Fruit fly (Drosophila melanogaster) whole organism, embryonic: ENCODE data around the gene Rbp1-like.

Experiments used
- Adf1 ChIP-seq: fragments of 200-800 bp; sonication (Bioruptor generic); IDR thresholded peaks from 2 replicates; pipeline ENCODE4 v1.3.6; 2022; ENCODE audit warnings: missing biosample characterization, missing genetic modification characterization
- Atf6 ChIP-seq: fragments of 200-800 bp; sonication (Bioruptor generic); IDR thresholded peaks from 2 replicates; pipeline ENCODE4 v1.3.6; 2022; ENCODE audit warnings: missing biosample characterization, missing genetic modification characterization
- Bteb2 ChIP-seq: fragments of 200-800 bp; sonication (Bioruptor generic); optimal IDR thresholded peaks from 2 replicates; lab custom pipeline; 2016; ENCODE audit warnings: missing biosample characterization, missing genetic modification characterization
- CG10543 ChIP-seq: fragments of 200-800 bp; sonication (Bioruptor generic); optimal IDR thresholded peaks from 3 replicates; lab custom pipeline; 2017; ENCODE audit warnings: missing biosample characterization, mild to moderate bottlenecking, missing genetic modification characterization, moderate library complexity
- CG12219 ChIP-seq: fragments of 200-800 bp; sonication (Bioruptor generic); optimal IDR thresholded peaks from 3 replicates; lab custom pipeline; 2018; ENCODE audit warnings: missing biosample characterization, mild to moderate bottlenecking, missing genetic modification characterization
- CG12299 ChIP-seq: fragments of 200-800 bp; sonication (Bioruptor generic); optimal IDR thresholded peaks from 2 replicates; lab custom pipeline; 2018; ENCODE audit warnings: missing biosample characterization, mild to moderate bottlenecking, missing genetic modification characterization
- CG13424 ChIP-seq: fragments of 200-800 bp; sonication (Bioruptor generic); optimal IDR thresholded peaks from 2 replicates; lab custom pipeline; 2019; ENCODE audit warnings: missing biosample characterization, mild to moderate bottlenecking, missing genetic modification characterization, moderate library complexity
- CG14667 ChIP-seq: fragments of 200-800 bp; sonication (Bioruptor generic); IDR thresholded peaks from 2 replicates; pipeline ENCODE4 v1.3.6; 2022; ENCODE audit warnings: missing biosample characterization, missing genetic modification characterization
- CG14860 ChIP-seq: fragments of 200-800 bp; sonication (Bioruptor generic); IDR thresholded peaks from 3 replicates; pipeline ENCODE4 v1.3.6; 2022; ENCODE audit warnings: missing biosample characterization, missing genetic modification characterization; ENCODE audit not compliant: partially characterized antibody
- CG15269 ChIP-seq: fragments of 200-800 bp; sonication (Bioruptor generic); optimal IDR thresholded peaks from 2 replicates; lab custom pipeline; 2018; ENCODE audit warnings: missing biosample characterization, mild to moderate bottlenecking, missing genetic modification characterization, moderate library complexity
- CG15696 ChIP-seq: fragments of 200-800 bp; sonication (Bioruptor generic); optimal IDR thresholded peaks from 2 replicates; lab custom pipeline; 2019; ENCODE audit warnings: missing biosample characterization, mild to moderate bottlenecking, missing genetic modification characterization, moderate library complexity
- CG1602 ChIP-seq: fragments of 200-800 bp; sonication (Bioruptor generic); optimal IDR thresholded peaks from 3 replicates; lab custom pipeline; 2016; ENCODE audit warnings: missing biosample characterization, missing genetic modification characterization
- CG17359 ChIP-seq: fragments of 200-800 bp; sonication (Bioruptor generic); optimal IDR thresholded peaks from 3 replicates; lab custom pipeline; 2018; ENCODE audit warnings: missing biosample characterization, mild to moderate bottlenecking, missing genetic modification characterization, moderate library complexity
- CG17361 ChIP-seq: fragments of 200-800 bp; sonication (Bioruptor generic); IDR thresholded peaks from 3 replicates; pipeline ENCODE4 v1.3.6; 2022; ENCODE audit warnings: missing biosample characterization, missing genetic modification characterization
- CG17912 ChIP-seq: fragments of 200-800 bp; sonication (Bioruptor generic); optimal IDR thresholded peaks from 2 replicates; lab custom pipeline; 2018; ENCODE audit warnings: missing biosample characterization, mild to moderate bottlenecking, missing genetic modification characterization
- CG18764 ChIP-seq: fragments of 200-800 bp; sonication (Bioruptor generic); optimal IDR thresholded peaks from 3 replicates; lab custom pipeline; 2016; ENCODE audit warnings: missing biosample characterization, missing genetic modification characterization
- CG3065 ChIP-seq: fragments of 200-800 bp; sonication (Bioruptor generic); optimal IDR thresholded peaks from 2 replicates; lab custom pipeline; 2016; ENCODE audit warnings: missing biosample characterization, missing genetic modification characterization
- CG3281 ChIP-seq: fragments of 200-800 bp; sonication (Bioruptor generic); optimal IDR thresholded peaks from 3 replicates; lab custom pipeline; 2017; ENCODE audit warnings: missing biosample characterization, mild to moderate bottlenecking, missing genetic modification characterization
- CG7963 ChIP-seq: fragments of 200-800 bp; sonication (Bioruptor generic); IDR thresholded peaks from 3 replicates; pipeline ENCODE4 v1.3.6; 2022; ENCODE audit warnings: missing biosample characterization, missing genetic modification characterization; ENCODE audit not compliant: partially characterized antibody
- CG8765 ChIP-seq: fragments of 200-800 bp; sonication (Bioruptor generic); IDR thresholded peaks from 2 replicates; pipeline ENCODE4 v1.3.6; 2022; ENCODE audit warnings: missing biosample characterization, missing genetic modification characterization
- CG9437 ChIP-seq: fragments of 200-800 bp; sonication (Bioruptor generic); optimal IDR thresholded peaks from 2 replicates; lab custom pipeline; 2018; ENCODE audit warnings: missing biosample characterization, mild to moderate bottlenecking, missing genetic modification characterization
- CG9727 ChIP-seq: fragments of 200-800 bp; sonication (Bioruptor generic); optimal IDR thresholded peaks from 3 replicates; lab custom pipeline; 2017; ENCODE audit warnings: missing biosample characterization, mild to moderate bottlenecking, missing genetic modification characterization
- CG9932 ChIP-seq: fragments of 200-800 bp; sonication (Bioruptor generic); IDR thresholded peaks from 2 replicates; pipeline ENCODE4 v1.3.6; 2022; ENCODE audit warnings: missing biosample characterization, missing genetic modification characterization
- Dbx ChIP-seq: fragments of 200-800 bp; sonication (Bioruptor generic); IDR thresholded peaks from 3 replicates; pipeline ENCODE4 v1.3.6; 2022; ENCODE audit warnings: missing biosample characterization, missing genetic modification characterization
- Dfd ChIP-seq, 2 experiments: fragments of >200 bp; optimal IDR thresholded peaks; 2 replicates each; lab custom pipeline; 2017; ENCODE audit warnings: missing biosample characterization in 2 of 2, missing genetic modification characterization in 2 of 2
- Dip2 ChIP-seq: fragments of 200-800 bp; sonication (Bioruptor generic); IDR thresholded peaks from 2 replicates; pipeline ENCODE4 v1.3.6; 2022; ENCODE audit warnings: missing biosample characterization, missing genetic modification characterization
- Dp ChIP-seq: fragments of 200-800 bp; sonication (Bioruptor generic); optimal IDR thresholded peaks from 2 replicates; lab custom pipeline; 2018; ENCODE audit warnings: missing biosample characterization, mild to moderate bottlenecking, missing genetic modification characterization, moderate library complexity
- Gug ChIP-seq: fragments of 200-800 bp; sonication (Bioruptor generic); IDR thresholded peaks from 4 replicates; pipeline ENCODE4 v1.3.6; 2022; ENCODE audit warnings: missing biosample characterization, missing genetic modification characterization
- MBD-R2 ChIP-seq: fragments of 200-800 bp; sonication (Bioruptor generic); IDR thresholded peaks from 2 replicates; pipeline ENCODE4 v1.3.6; 2022; ENCODE audit warnings: missing biosample characterization, missing genetic modification characterization
- Nf-YA ChIP-seq: fragments of 200-800 bp; sonication (Bioruptor generic); IDR thresholded peaks from 2 replicates; pipeline ENCODE4 v1.3.6; 2022; ENCODE audit warnings: missing biosample characterization, missing genetic modification characterization
- Nf-YC ChIP-seq: fragments of 200-800 bp; optimal IDR thresholded peaks from 3 replicates; lab custom pipeline; 2019; ENCODE audit warnings: missing biosample characterization, mild to moderate bottlenecking, missing genetic modification characterization, moderate library complexity
- Rx ChIP-seq: fragments of 200-800 bp; sonication (Bioruptor generic); IDR thresholded peaks from 2 replicates; pipeline ENCODE4 v1.3.6; 2022; ENCODE audit warnings: missing biosample characterization, missing genetic modification characterization
- al ChIP-seq: fragments of 200-800 bp; sonication (Bioruptor generic); IDR thresholded peaks from 2 replicates; pipeline ENCODE4 v1.3.6; 2022; ENCODE audit warnings: missing biosample characterization, missing genetic modification characterization
- aop ChIP-seq: fragments of 200-800 bp; sonication (Bioruptor generic); IDR thresholded peaks from 2 replicates; pipeline ENCODE4 v1.3.6; 2022; ENCODE audit warnings: missing biosample characterization, missing genetic modification characterization
- cad ChIP-seq: fragments of >200 bp; optimal IDR thresholded peaks from 2 replicates; lab custom pipeline; 2017; ENCODE audit warnings: missing biosample characterization, missing genetic modification characterization
- crol ChIP-seq: fragments of 200-800 bp; sonication (Bioruptor generic); IDR thresholded peaks from 2 replicates; pipeline ENCODE4 v1.3.6; 2022; ENCODE audit warnings: missing biosample characterization, missing genetic modification characterization
- dimm ChIP-seq: fragments of 200-800 bp; sonication (Bioruptor generic); IDR thresholded peaks from 2 replicates; pipeline ENCODE4 v1.3.6; 2022; ENCODE audit warnings: missing biosample characterization, missing genetic modification characterization
- dmrt99B ChIP-seq: fragments of 200-800 bp; sonication (Bioruptor generic); optimal IDR thresholded peaks from 2 replicates; lab custom pipeline; 2018; ENCODE audit warnings: missing biosample characterization, mild to moderate bottlenecking, missing genetic modification characterization, moderate library complexity
- h ChIP-seq: fragments of >200 bp; optimal IDR thresholded peaks from 2 replicates; lab custom pipeline; 2017
- hb ChIP-seq: fragments of 200-800 bp; sonication (Bioruptor generic); IDR thresholded peaks from 3 replicates; pipeline ENCODE4 v1.3.6; 2022; ENCODE audit warnings: missing biosample characterization, missing genetic modification characterization; ENCODE audit not compliant: partially characterized antibody
- hbn ChIP-seq: fragments of 200-800 bp; sonication (Bioruptor generic); IDR thresholded peaks from 2 replicates; pipeline ENCODE4 v1.3.6; 2022; ENCODE audit warnings: missing biosample characterization, missing genetic modification characterization; ENCODE audit not compliant: partially characterized antibody
- jumu ChIP-seq: fragments of 200-800 bp; sonication (Bioruptor generic); optimal IDR thresholded peaks from 3 replicates; lab custom pipeline; 2016; ENCODE audit warnings: missing biosample characterization, missing genetic modification characterization
- kah ChIP-seq: fragments of 200-800 bp; sonication (Bioruptor generic); optimal IDR thresholded peaks from 2 replicates; lab custom pipeline; 2018; ENCODE audit warnings: missing biosample characterization, mild to moderate bottlenecking, missing genetic modification characterization
- nau ChIP-seq: fragments of 200-800 bp; sonication (Bioruptor generic); optimal IDR thresholded peaks from 3 replicates; lab custom pipeline; 2017; ENCODE audit warnings: missing biosample characterization, mild to moderate bottlenecking, missing genetic modification characterization, missing genetic modification reagents
- pzg ChIP-seq: fragments of 200-800 bp; sonication (Bioruptor generic); optimal IDR thresholded peaks from 3 replicates; lab custom pipeline; 2018; ENCODE audit warnings: missing biosample characterization, mild to moderate bottlenecking, missing genetic modification characterization, moderate library complexity
- sisA ChIP-seq: fragments of 200-800 bp; sonication (Bioruptor generic); IDR thresholded peaks from 2 replicates; pipeline ENCODE4 v1.3.6; 2022; ENCODE audit warnings: missing biosample characterization, missing genetic modification characterization
- slou ChIP-seq: fragments of 200-800 bp; sonication (Bioruptor generic); optimal IDR thresholded peaks from 3 replicates; lab custom pipeline; 2016; ENCODE audit warnings: missing biosample characterization, missing genetic modification characterization
- ttk ChIP-seq: fragments of 200-800 bp; sonication (Bioruptor generic); IDR thresholded peaks from 2 replicates; pipeline ENCODE4 v2.1.2; 2022; ENCODE audit warnings: missing biosample characterization, missing genetic modification characterization
- wdn ChIP-seq: fragments of 200-800 bp; sonication (Bioruptor generic); IDR thresholded peaks from 2 replicates; pipeline ENCODE4 v1.3.6; 2022; ENCODE audit warnings: missing biosample characterization, missing genetic modification characterization
- wor ChIP-seq: fragments of 200-800 bp; sonication (Bioruptor generic); IDR thresholded peaks from 2 replicates; pipeline ENCODE4 v1.3.6; 2022; ENCODE audit warnings: missing biosample characterization, missing genetic modification characterization
- zfh2 ChIP-seq: fragments of 200-800 bp; sonication (Bioruptor generic); optimal IDR thresholded peaks from 2 replicates; lab custom pipeline; 2016; ENCODE audit warnings: missing biosample characterization, missing genetic modification characterization

The Rbp1-like gene

DNA sequence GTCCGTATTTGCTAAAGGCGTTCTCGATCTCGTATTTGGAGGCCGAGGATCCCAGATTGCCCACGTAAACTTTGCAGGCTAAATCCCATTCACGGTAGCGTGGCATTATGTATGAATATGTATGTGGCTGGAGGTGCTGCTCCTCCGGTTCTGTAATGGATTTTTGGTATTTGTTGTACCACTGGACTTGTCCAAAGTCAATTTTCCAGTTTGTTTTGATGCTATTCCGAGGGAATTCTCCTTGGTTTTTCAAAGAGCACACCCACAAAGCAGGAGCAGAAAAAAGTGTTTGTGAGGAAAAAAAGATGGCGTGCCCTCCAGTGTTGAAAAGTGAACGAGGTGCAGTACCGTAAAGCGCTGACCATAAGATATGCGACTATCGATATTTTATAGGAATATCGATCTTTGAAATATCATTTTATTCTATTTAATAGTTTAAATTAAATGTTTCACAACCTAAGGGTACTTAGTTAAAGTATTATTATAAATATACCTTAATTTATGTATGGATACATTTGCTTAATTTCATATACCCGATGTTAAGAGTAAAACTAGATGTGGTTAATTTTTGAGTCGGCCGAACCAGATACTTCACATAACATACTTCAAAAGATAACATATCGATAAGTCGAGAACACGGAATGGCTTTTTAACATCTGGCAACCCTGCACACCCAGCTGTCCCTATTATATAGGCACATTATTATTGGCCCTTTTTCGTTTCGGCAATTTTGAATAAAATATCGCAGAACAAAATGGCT lies at the start of gene Rbp1-like, which contains the start of gene Tim9a (continued):
- no peak for TF ChIP-seq CG17912 (GFP tag; lab: Kevin White, UChicago)
- no peak for TF ChIP-seq CG14667 (GFP tag; lab: Robert Waterston, UW)
- no peak for TF ChIP-seq kah (GFP tag; lab: Kevin White, UChicago)
- no peak for TF ChIP-seq Nf-YA (GFP tag; lab: Robert Waterston, UW)
- no peak for TF ChIP-seq CG12299 (tag; lab: Kevin White, UChicago)
- peak; percentile 69 for TF ChIP-seq CG14860 (GFP tag; lab: Robert Waterston, UW)
- TF ChIP-seq crol, result no peak
- TF ChIP-seq wdn (GFP tag; lab: Robert Waterston, UW), result no peak
- peak; percentile 60 for TF ChIP-seq hbn (GFP tag; lab: Robert Waterston, UW)
- no peak for TF ChIP-seq CG12219
- peak; percentile 65 for TF ChIP-seq CG9932 (GFP tag; lab: Robert Waterston, UW)
- peak; percentile 17; the same call in 1 of the 3 replicates for TF ChIP-seq Dbx (GFP tag; lab: Robert Waterston, UW)
- no peak for TF ChIP-seq CG8765 (GFP tag; lab: Robert Waterston, UW)
- peak; percentile 24; the same call in 1 of the 2 replicates for TF ChIP-seq MBD-R2 (GFP tag; lab: Robert Waterston, UW)
- TF ChIP-seq dmrt99B, result peak; percentile 19
- TF ChIP-seq pzg (GFP tag; lab: Kevin White, UChicago), result peak; percentile 49
- peak; percentile 30 for TF ChIP-seq CG13424 (tag; lab: Kevin White, UChicago)
- TF ChIP-seq slou, result peak; percentile 29
- TF ChIP-seq CG9727 (GFP tag; lab: Kevin White, UChicago), result peak; percentile 30
- no peak for TF ChIP-seq CG3065 (GFP tag; lab: Kevin White, UChicago)
- TF ChIP-seq h, result no peak
- TF ChIP-seq sisA (GFP tag; lab: Robert Waterston, UW), result no peak
- TF ChIP-seq CG18764 (GFP tag; lab: Kevin White, UChicago), result peak; percentile 26
- TF ChIP-seq zfh2 (GFP tag; lab: Kevin White, UChicago), result peak; percentile 18
- TF ChIP-seq aop (GFP tag; lab: Robert Waterston, UW), result no peak
- no peak for TF ChIP-seq dimm
- TF ChIP-seq jumu, result no peak
- no peak for TF ChIP-seq Adf1
- TF ChIP-seq Dp (GFP tag; lab: Kevin White, UChicago), result peak; percentile 47
- TF ChIP-seq nau (GFP tag; lab: Kevin White, UChicago), result no peak
- TF ChIP-seq CG17359 (tag; lab: Kevin White, UChicago), result no peak
- peak; percentile 62 for TF ChIP-seq CG9437
- TF ChIP-seq CG7963 (GFP tag; lab: Robert Waterston, UW), result no peak
- no peak; the same call in 3 of the 4 replicates for TF ChIP-seq Gug
- no peak for TF ChIP-seq ttk
- TF ChIP-seq Dfd (GFP tag; optimal IDR thresholded peaks at IDR 0.05; lab: Kevin White, UChicago), result no peak
- no peak for TF ChIP-seq Dip2 (GFP tag; lab: Robert Waterston, UW)
- no peak for TF ChIP-seq CG15269 (tag; lab: Kevin White, UChicago)
- TF ChIP-seq Nf-YC (tag; lab: Kevin White, UChicago), result peak; percentile 82
- TF ChIP-seq CG1602 (GFP tag; lab: Kevin White, UChicago), result peak; percentile 16
- TF ChIP-seq CG15696, result peak; percentile 34
- TF ChIP-seq Bteb2 (GFP tag; lab: Kevin White, UChicago), result no peak
- TF ChIP-seq cad, result no peak
- peak; percentile 61 for TF ChIP-seq CG10543 (GFP tag; lab: Kevin White, UChicago)
- TF ChIP-seq CG17361 (GFP tag; lab: Robert Waterston, UW), result peak; percentile 61; the same call in 1 of the 3 replicates
- TF ChIP-seq al, result no peak
- peak; percentile 30 for TF ChIP-seq CG3281
- TF ChIP-seq Atf6 (GFP tag; lab: Robert Waterston, UW), result no peak
- no peak for TF ChIP-seq Rx (GFP tag; lab: Robert Waterston, UW)
- peak; percentile 45; the same call in 2 of the 3 replicates for TF ChIP-seq hb (GFP tag; lab: Robert Waterston, UW)
- no peak for TF ChIP-seq wor (GFP tag; lab: Robert Waterston, UW)
